Worm (Caenorhabditis elegans) whole organism, L4 larva: ENCODE results near the gene M01F1.8.
A peak's percentile ranks its signal among the peaks of the same experiment; 100 is the strongest.

ENCODE experiments used
- dmd-6 ChIP-seq: fragments of 200-800 bp; sonication (Bioruptor generic); IDR thresholded peaks from 2 replicates; pipeline ENCODE4 v1.3.6; 2022; ENCODE audit warnings: missing genetic modification reagents, missing genetic modification characterization, missing compliant biosample characterization
- hlh-11 ChIP-seq: fragments of 200-800 bp; sonication (Bioruptor generic); optimal IDR thresholded peaks from 2 replicates; lab custom pipeline; 2018; ENCODE audit warnings: mild to moderate bottlenecking, missing genetic modification characterization, missing compliant biosample characterization
- lin-13 ChIP-seq: fragments of 150-350 bp; optimal IDR thresholded peaks from 2 replicates; lab custom pipeline; 2014; ENCODE audit warnings: missing biosample characterization, missing genetic modification reagents, missing genetic modification characterization
- lsy-2 ChIP-seq, 2 experiments: fragments of 150-350 bp in 1 of 2; sonication (generic microtip) in 1 of 2; optimal IDR thresholded peaks; 2 replicates each; lab custom pipeline; 2014 to 2017; ENCODE audit warnings: missing biosample characterization in 2 of 2, missing genetic modification characterization in 2 of 2
- zag-1 ChIP-seq: fragments of 150-350 bp; optimal IDR thresholded peaks from 2 replicates; lab custom pipeline; 2014; ENCODE audit warnings: missing biosample characterization, missing genetic modification characterization

ce11 chrIII:3542105-3542504 lies 39.8 kb upstream of the M01F1.8 start:
- TF ChIP-seq lin-13 (GFP tag; lab: Kevin White, UChicago) (no peak), zag-1 (tag; lab: Kevin White, UChicago) (no peak), hlh-11 (no peak), lsy-2 (tag; optimal IDR thresholded peaks at IDR 0.05; lab: Kevin White, UChicago) (peak in 1 of 2 experiments; percentile 40), dmd-6 (GFP tag; lab: Robert Waterston, UW) (no peak)
